Fruit fly (Drosophila melanogaster) whole organism, embryonic: Measurements from ENCODE around the gene Mf.

Experiments used
- BtbVII ChIP-seq: fragments of 200-800 bp; sonication (Bioruptor generic); optimal IDR thresholded peaks from 3 replicates; lab custom pipeline; 2017; ENCODE audit warnings: missing biosample characterization, mild to moderate bottlenecking, missing genetic modification characterization
- CG13287 ChIP-seq: fragments of 200-800 bp; sonication (Bioruptor generic); IDR thresholded peaks from 2 replicates; pipeline ENCODE4 v1.3.6; 2022; ENCODE audit warnings: missing biosample characterization, missing genetic modification characterization; ENCODE audit not compliant: partially characterized antibody
- CG14441 ChIP-seq: fragments of 200-800 bp; sonication (Bioruptor generic); IDR thresholded peaks from 2 replicates; pipeline ENCODE4 v1.3.6; 2022; ENCODE audit warnings: missing biosample characterization, missing genetic modification characterization
- CG1529 ChIP-seq: fragments of 200-800 bp; sonication (Bioruptor generic); optimal IDR thresholded peaks from 3 replicates; lab custom pipeline; 2018; ENCODE audit warnings: missing biosample characterization, missing genetic modification characterization
- CG1602 ChIP-seq: fragments of 200-800 bp; sonication (Bioruptor generic); optimal IDR thresholded peaks from 3 replicates; lab custom pipeline; 2016; ENCODE audit warnings: missing biosample characterization, missing genetic modification characterization
- CG17186 ChIP-seq: fragments of 200-800 bp; sonication (Bioruptor generic); optimal IDR thresholded peaks from 3 replicates; lab custom pipeline; 2017; ENCODE audit warnings: missing biosample characterization, missing genetic modification reagents, missing genetic modification characterization
- CG17912 ChIP-seq: fragments of 200-800 bp; sonication (Bioruptor generic); optimal IDR thresholded peaks from 2 replicates; lab custom pipeline; 2018; ENCODE audit warnings: missing biosample characterization, mild to moderate bottlenecking, missing genetic modification characterization
- CG18011 ChIP-seq: fragments of 200-800 bp; sonication (Bioruptor generic); optimal IDR thresholded peaks from 2 replicates; lab custom pipeline; 2017; ENCODE audit warnings: missing biosample characterization, missing genetic modification characterization, mild to moderate bottlenecking, moderate library complexity, missing genotype
- CG18764 ChIP-seq: fragments of 200-800 bp; sonication (Bioruptor generic); optimal IDR thresholded peaks from 3 replicates; lab custom pipeline; 2016; ENCODE audit warnings: missing biosample characterization, missing genetic modification characterization
- CG2116 ChIP-seq: fragments of 200-800 bp; sonication (Bioruptor generic); optimal IDR thresholded peaks from 3 replicates; lab custom pipeline; 2018; ENCODE audit warnings: missing biosample characterization, mild to moderate bottlenecking, missing genetic modification characterization
- CG2199 ChIP-seq: fragments of 200-800 bp; sonication (Bioruptor generic); IDR thresholded peaks from 3 replicates; pipeline ENCODE4 v1.3.6; 2022; ENCODE audit warnings: missing biosample characterization, missing genetic modification characterization
- CG2712 ChIP-seq: fragments of 200-800 bp; optimal IDR thresholded peaks from 3 replicates; lab custom pipeline; 2019; ENCODE audit warnings: missing biosample characterization, mild to moderate bottlenecking, missing genetic modification characterization, moderate library complexity
- CG31441 ChIP-seq: fragments of 200-800 bp; sonication (Bioruptor generic); IDR thresholded peaks from 2 replicates; pipeline ENCODE4 v1.3.6; 2022; ENCODE audit warnings: missing biosample characterization, missing genetic modification characterization
- CG6175 ChIP-seq: fragments of 200-800 bp; sonication (Bioruptor generic); IDR thresholded peaks from 3 replicates; pipeline ENCODE4 v1.3.6; 2022; ENCODE audit warnings: missing biosample characterization, missing genetic modification characterization
- CG6654 ChIP-seq: fragments of 200-800 bp; sonication (Bioruptor generic); optimal IDR thresholded peaks from 2 replicates; lab custom pipeline; 2017; ENCODE audit warnings: missing biosample characterization, mild to moderate bottlenecking, missing genetic modification characterization
- CG6683 ChIP-seq: fragments of 200-800 bp; sonication (Bioruptor generic); optimal IDR thresholded peaks from 2 replicates; lab custom pipeline; 2017; ENCODE audit warnings: missing biosample characterization, mild to moderate bottlenecking, missing genetic modification characterization, missing genetic modification reagents
- CG6813 ChIP-seq: fragments of 200-800 bp; sonication (Bioruptor generic); optimal IDR thresholded peaks from 2 replicates; lab custom pipeline; 2017; ENCODE audit warnings: missing biosample characterization, missing genetic modification characterization, mild to moderate bottlenecking, moderate library complexity, missing genetic modification reagents
- CG7271 ChIP-seq: fragments of 200-800 bp; sonication (Bioruptor generic); optimal IDR thresholded peaks from 2 replicates; lab custom pipeline; 2018; ENCODE audit warnings: missing biosample characterization, mild to moderate bottlenecking, missing genetic modification characterization, moderate library complexity
- CG7357 ChIP-seq: fragments of 200-800 bp; sonication (Bioruptor generic); IDR thresholded peaks from 3 replicates; pipeline ENCODE4 v1.3.6; 2022; ENCODE audit warnings: missing biosample characterization, missing genetic modification characterization
- CG8478 ChIP-seq: fragments of >200 bp; optimal IDR thresholded peaks from 2 replicates; lab custom pipeline; 2018
- CkIIα-i1 ChIP-seq: fragments of 200-800 bp; sonication (Bioruptor generic); IDR thresholded peaks from 2 replicates; pipeline ENCODE4 v1.3.6; 2022; ENCODE audit warnings: missing biosample characterization, missing genetic modification characterization
- Doc2 ChIP-seq: fragments of 200-800 bp; sonication (Bioruptor generic); IDR thresholded peaks from 2 replicates; pipeline ENCODE4 v1.3.6; 2022; ENCODE audit warnings: missing biosample characterization, missing genetic modification characterization
- Elba2 ChIP-seq: fragments of 200-800 bp; sonication (Bioruptor generic); optimal IDR thresholded peaks from 3 replicates; lab custom pipeline; 2016; ENCODE audit warnings: missing biosample characterization, missing genetic modification characterization
- H15 ChIP-seq: fragments of 200-800 bp; sonication (Bioruptor generic); IDR thresholded peaks from 3 replicates; pipeline ENCODE4 v1.3.6; 2022; ENCODE audit warnings: missing biosample characterization, missing genetic modification characterization
- HLH4C ChIP-seq: fragments of 200-800 bp; sonication (Bioruptor generic); IDR thresholded peaks from 3 replicates; pipeline ENCODE4 v1.3.6; 2022; ENCODE audit warnings: missing biosample characterization, missing genetic modification characterization; ENCODE audit not compliant: partially characterized antibody
- Meics ChIP-seq: fragments of 200-800 bp; sonication (Bioruptor generic); optimal IDR thresholded peaks from 2 replicates; lab custom pipeline; 2017; ENCODE audit warnings: missing biosample characterization, mild to moderate bottlenecking, missing genetic modification characterization
- NfI ChIP-seq: fragments of 200-800 bp; sonication (Bioruptor generic); optimal IDR thresholded peaks from 3 replicates; lab custom pipeline; 2018; ENCODE audit warnings: missing biosample characterization, mild to moderate bottlenecking, missing genetic modification characterization, moderate library complexity
- PHDP ChIP-seq: fragments of 200-800 bp; sonication (Bioruptor generic); optimal IDR thresholded peaks from 3 replicates; lab custom pipeline; 2018; ENCODE audit warnings: missing biosample characterization, mild to moderate bottlenecking, missing genetic modification characterization, moderate library complexity
- Scr ChIP-seq: fragments of 200-800 bp; sonication (Bioruptor generic); IDR thresholded peaks from 2 replicates; pipeline ENCODE4 v1.3.6; 2022; ENCODE audit warnings: missing biosample characterization, missing genetic modification characterization; ENCODE audit not compliant: partially characterized antibody
- Sin3A ChIP-seq: fragments of >200 bp; optimal IDR thresholded peaks from 2 replicates; lab custom pipeline; 2018
- Ssrp ChIP-seq: fragments of 200-800 bp; sonication (Bioruptor generic); optimal IDR thresholded peaks from 2 replicates; lab custom pipeline; 2018; ENCODE audit warnings: missing biosample characterization, mild to moderate bottlenecking, missing genetic modification characterization, moderate library complexity
- amos ChIP-seq: fragments of 200-800 bp; sonication (Bioruptor generic); IDR thresholded peaks from 2 replicates; pipeline ENCODE4 v1.3.6; 2022; ENCODE audit warnings: missing biosample characterization, missing genetic modification characterization; ENCODE audit not compliant: partially characterized antibody
- ap ChIP-seq: fragments of 200-800 bp; sonication (Bioruptor generic); IDR thresholded peaks from 2 replicates; pipeline ENCODE4 v1.3.6; 2022; ENCODE audit warnings: missing biosample characterization, missing genetic modification characterization
- ash1 ChIP-seq: fragments of 200-800 bp; sonication (Bioruptor generic); optimal IDR thresholded peaks from 2 replicates; lab custom pipeline; 2018; ENCODE audit warnings: missing biosample characterization, mild to moderate bottlenecking, missing genetic modification characterization
- ato ChIP-seq: fragments of 200-800 bp; sonication (Bioruptor generic); IDR thresholded peaks from 2 replicates; pipeline ENCODE4 v1.3.6; 2022; ENCODE audit warnings: missing biosample characterization, missing genetic modification characterization; ENCODE audit not compliant: partially characterized antibody
- ewg ChIP-seq: fragments of 200-800 bp; sonication (Bioruptor generic); optimal IDR thresholded peaks from 3 replicates; lab custom pipeline; 2017; ENCODE audit warnings: mild to moderate bottlenecking, missing biosample characterization, missing genetic modification reagents, missing genetic modification characterization
- gce ChIP-seq: fragments of 200-800 bp; sonication (Bioruptor generic); IDR thresholded peaks from 3 replicates; pipeline ENCODE4 v1.3.6; 2022; ENCODE audit warnings: missing biosample characterization, missing genetic modification characterization
- h ChIP-seq: fragments of >200 bp; optimal IDR thresholded peaks from 2 replicates; lab custom pipeline; 2017
- ken ChIP-seq: fragments of 200-800 bp; sonication (Bioruptor generic); IDR thresholded peaks from 3 replicates; pipeline ENCODE4 v1.3.6; 2022; ENCODE audit warnings: missing biosample characterization, missing genetic modification characterization
- onecut ChIP-seq: fragments of 200-800 bp; sonication (Bioruptor generic); IDR thresholded peaks from 2 replicates; pipeline ENCODE4 v1.3.6; 2022; ENCODE audit warnings: missing biosample characterization, missing genetic modification characterization
- peb ChIP-seq: fragments of 200-800 bp; sonication (Bioruptor generic); IDR thresholded peaks from 2 replicates; pipeline ENCODE4 v1.3.6; 2022; ENCODE audit warnings: missing biosample characterization, missing genetic modification characterization
- sc ChIP-seq, 3 experiments: fragments of >200 bp in 2 of 3; fragments of 200-800 bp in 1 of 3; sonication (Bioruptor generic) in 1 of 3; optimal IDR thresholded peaks; 2 replicates in 2 of 3; 3 replicates in 1 of 3; lab custom pipeline; 2017; ENCODE audit warnings: mild to moderate bottlenecking in 1 of 3, missing biosample characterization in 1 of 3, missing genetic modification characterization in 1 of 3, missing genetic modification reagents in 1 of 3
- sima ChIP-seq: fragments of 200-800 bp; sonication (Bioruptor generic); optimal IDR thresholded peaks from 2 replicates; lab custom pipeline; 2016; ENCODE audit warnings: missing biosample characterization, missing genetic modification characterization
- sna ChIP-seq: fragments of 200-800 bp; sonication (Bioruptor generic); IDR thresholded peaks from 2 replicates; pipeline ENCODE4 v1.3.6; 2022; ENCODE audit warnings: missing biosample characterization, missing genetic modification characterization; ENCODE audit not compliant: partially characterized antibody
- trem ChIP-seq: fragments of 200-800 bp; optimal IDR thresholded peaks from 3 replicates; lab custom pipeline; 2019; ENCODE audit warnings: missing biosample characterization, mild to moderate bottlenecking, missing genetic modification characterization, moderate library complexity
- trh ChIP-seq: fragments of 200-800 bp; sonication (Bioruptor generic); optimal IDR thresholded peaks from 2 replicates; lab custom pipeline; 2016; ENCODE audit warnings: missing biosample characterization, missing genetic modification characterization
- unpg ChIP-seq: fragments of 200-800 bp; sonication (Bioruptor generic); optimal IDR thresholded peaks from 3 replicates; lab custom pipeline; 2018; ENCODE audit warnings: missing biosample characterization, mild to moderate bottlenecking, missing genetic modification characterization, moderate library complexity
- yki ChIP-seq: fragments of >200 bp; optimal IDR thresholded peaks from 3 replicates; lab custom pipeline; 2018
- zen2 ChIP-seq: fragments of 200-800 bp; sonication (Bioruptor generic); IDR thresholded peaks from 3 replicates; pipeline ENCODE4 v1.3.6; 2022; ENCODE audit warnings: missing biosample characterization, missing genetic modification characterization; ENCODE audit not compliant: partially characterized antibody
- zfh1 ChIP-seq: fragments of 200-800 bp; sonication (Bioruptor generic); IDR thresholded peaks from 3 replicates; pipeline ENCODE4 v1.3.6; 2022; ENCODE audit warnings: missing biosample characterization, missing genetic modification characterization

Mf gene

DNA sequence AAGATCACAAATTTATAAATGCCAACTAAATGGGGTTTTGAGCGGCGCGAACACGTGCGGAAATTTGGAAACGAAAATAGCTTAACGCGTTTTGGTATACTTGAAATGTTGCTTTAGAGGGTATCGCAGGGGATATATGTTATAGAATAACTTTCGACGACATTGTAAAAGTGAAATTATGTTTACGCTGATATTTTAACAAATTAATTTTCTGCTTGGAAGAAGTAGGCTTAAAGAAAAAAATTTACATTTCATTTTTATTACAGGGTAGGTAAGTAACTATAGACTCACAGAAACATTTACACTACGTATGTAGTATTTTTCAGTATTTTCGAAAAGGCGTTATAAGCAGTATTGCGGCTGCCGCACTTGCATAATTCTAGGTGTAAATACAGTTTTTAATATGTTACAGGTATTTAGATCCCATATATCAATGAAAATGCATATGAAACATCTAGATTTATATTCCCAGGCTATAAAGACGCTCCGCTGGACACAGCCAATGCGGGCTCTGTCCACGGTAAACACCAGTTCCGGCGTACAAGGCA, 48.1 kb upstream of the Mf start, which contains the start of the genes Art3 and mRpS10 (continued):
- peak; percentile 98 for TF ChIP-seq trem (tag; lab: Kevin White, UChicago)
- peak; percentile 100 for TF ChIP-seq Elba2
- TF ChIP-seq Doc2 = peak; percentile 99
- TF ChIP-seq trh (GFP tag; lab: Kevin White, UChicago) = peak; percentile 100
- TF ChIP-seq CG18764 = peak; percentile 100
- peak; percentile 100 for TF ChIP-seq CG1602
- TF ChIP-seq CG2199 = peak; percentile 100
- peak; percentile 100 for TF ChIP-seq ap
- peak; percentile 94 for TF ChIP-seq CG2116 (GFP tag; lab: Kevin White, UChicago)
- TF ChIP-seq yki = no peak
- TF ChIP-seq ewg (GFP tag; lab: Kevin White, UChicago) = peak; percentile 100
- peak; percentile 99 for TF ChIP-seq onecut (GFP tag; lab: Robert Waterston, UW)
- peak; percentile 100 for TF ChIP-seq CG17912 (GFP tag; lab: Kevin White, UChicago)
- peak; percentile 100 for TF ChIP-seq CG6813 (GFP tag; lab: Kevin White, UChicago)
- peak; percentile 100 for TF ChIP-seq CG6175 (GFP tag; lab: Robert Waterston, UW)
- TF ChIP-seq zen2 = no peak
- peak; percentile 99 for TF ChIP-seq ash1 (GFP tag; lab: Kevin White, UChicago)
- TF ChIP-seq h (lab: Kevin White, UChicago) = no peak
- peak; percentile 100 for TF ChIP-seq peb (GFP tag; lab: Robert Waterston, UW)
- peak; percentile 99 for TF ChIP-seq CG7357
- peak; percentile 100 for TF ChIP-seq Ssrp
- TF ChIP-seq CG13287 (GFP tag; lab: Robert Waterston, UW) = peak; percentile 45; the same call in 1 of the 2 replicates
- peak; percentile 100 for TF ChIP-seq sima (GFP tag; lab: Kevin White, UChicago)
- TF ChIP-seq sna (GFP tag; lab: Robert Waterston, UW) = peak; percentile 37; the same call in 1 of the 2 replicates
- TF ChIP-seq CG7271 (tag; lab: Kevin White, UChicago) = peak; percentile 100
- no peak for TF ChIP-seq HLH4C (GFP tag; lab: Robert Waterston, UW)
- peak; percentile 40 for TF ChIP-seq Scr (GFP tag; lab: Robert Waterston, UW)
- TF ChIP-seq amos (GFP tag; lab: Robert Waterston, UW) = no peak
- TF ChIP-seq CG18011 (GFP tag; lab: Kevin White, UChicago) = peak; percentile 93
- TF ChIP-seq PHDP (tag; lab: Kevin White, UChicago) = peak; percentile 100
- peak; percentile 100 for TF ChIP-seq H15 (GFP tag; lab: Robert Waterston, UW)
- peak; percentile 98 for TF ChIP-seq CG17186 (GFP tag; lab: Kevin White, UChicago)
- peak; percentile 99 for TF ChIP-seq CkIIα-i1 (GFP tag; lab: Robert Waterston, UW)
- TF ChIP-seq NfI (GFP tag; lab: Kevin White, UChicago) = peak; percentile 100
- TF ChIP-seq ken (GFP tag; lab: Robert Waterston, UW) = peak; percentile 100
- TF ChIP-seq CG8478 (lab: Kevin White, UChicago) = no peak
- peak; percentile 96 for TF ChIP-seq CG6654 (GFP tag; lab: Kevin White, UChicago)
- TF ChIP-seq CG14441 (GFP tag; lab: Robert Waterston, UW) = peak; percentile 100
- TF ChIP-seq sc (optimal IDR thresholded peaks at IDR 0.05; lab: Kevin White, UChicago) = no peak
- TF ChIP-seq sc (GFP tag; optimal IDR thresholded peaks at IDR 0.05; lab: Kevin White, UChicago) = peak; percentile 100
- peak; percentile 100 for TF ChIP-seq gce (GFP tag; lab: Robert Waterston, UW)
- peak; percentile 100 for TF ChIP-seq CG31441 (GFP tag; lab: Robert Waterston, UW)
- peak; percentile 100 for TF ChIP-seq BtbVII (GFP tag; lab: Kevin White, UChicago)
- no peak for TF ChIP-seq ato (GFP tag; lab: Robert Waterston, UW)
- TF ChIP-seq unpg (GFP tag; lab: Kevin White, UChicago) = peak; percentile 100
- peak; percentile 100 for TF ChIP-seq CG2712 (tag; lab: Kevin White, UChicago)
- peak; percentile 100 for TF ChIP-seq zfh1 (GFP tag; lab: Robert Waterston, UW)
- TF ChIP-seq Sin3A (lab: Kevin White, UChicago) = peak; percentile 20
- TF ChIP-seq CG6683 = peak; percentile 99
- TF ChIP-seq Meics (GFP tag; lab: Kevin White, UChicago) = peak; percentile 100
- peak; percentile 100 for TF ChIP-seq CG1529 (GFP tag; lab: Kevin White, UChicago)
